Fruit fly (Drosophila melanogaster): ENCODE measurements around the gene CG43394.

DNA sequence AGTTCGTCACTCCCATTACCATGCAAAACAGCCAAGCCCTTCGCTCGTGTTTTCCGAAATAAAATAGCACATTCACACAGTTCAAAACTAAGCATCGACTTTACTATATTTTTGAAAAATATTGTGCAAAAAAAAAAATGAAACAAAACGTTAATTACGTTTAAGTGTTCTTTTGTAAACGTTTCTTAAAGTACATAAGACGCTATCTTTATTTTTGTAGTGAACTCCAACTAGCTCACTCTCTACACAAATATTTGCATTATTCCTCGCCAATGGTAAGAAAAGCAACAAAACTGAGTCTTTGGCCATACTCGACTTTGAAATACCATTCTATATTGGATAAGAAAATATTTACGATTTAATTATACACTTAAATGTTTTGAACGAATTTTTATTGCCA is 14.8 kb upstream of the CG43394 start:
- no peak for TF ChIP-seq achi (GFP tag; optimal IDR thresholded peaks at IDR 0.05)
- no peak for TF ChIP-seq CG7368 (GFP tag; optimal IDR thresholded peaks at IDR 0.05)
- TF ChIP-seq CG11294 (GFP tag; IDR thresholded peaks at IDR 0.05) = no peak
- TF ChIP-seq Smox (GFP tag; optimal IDR thresholded peaks at IDR 0.05) = no peak
- no peak for TF ChIP-seq CG6854 (GFP tag; optimal IDR thresholded peaks at IDR 0.05)
- no peak for TF ChIP-seq dac (GFP tag; optimal IDR thresholded peaks at IDR 0.05)
- no peak for TF ChIP-seq CG15336 (GFP tag; IDR thresholded peaks at IDR 0.05)
- no peak for TF ChIP-seq CG9139 (GFP tag; optimal IDR thresholded peaks at IDR 0.05)
- TF ChIP-seq OdsH (GFP tag; optimal IDR thresholded peaks at IDR 0.05) = no peak
- no peak for TF ChIP-seq net (GFP tag; optimal IDR thresholded peaks at IDR 0.05)

All from whole organism, prepupa.